Worm (Caenorhabditis elegans): ENCODE measurements around the gene C35D10.10.

C35D10.10 gene

ce11 chrIII:4837429-4837828, 24.2 kb downstream of the C35D10.10 start, which contains the start of the genes acbp-7 and F26A1.19:
TSS of gene acbp-7 (plus strand) at chrIII:4837729.
TSS of gene F26A1.19 (plus strand) at chrIII:4837731.
- no peak for TF ChIP-seq unc-62 (GFP tag; optimal IDR thresholded peaks at IDR 0.05)

- TF ChIP-seq unc-62 (GFP tag; optimal IDR thresholded peaks at IDR 0.05): no peak
These were observed 31.4 kb downstream of the C35D10.10 start, which contains the start of gene nspd-9 for ce11 chrIII:4830207-4830606. TSS of gene nspd-9 (minus strand) at chrIII:4830307.

- no peak for TF ChIP-seq unc-62 (GFP tag; optimal IDR thresholded peaks at IDR 0.05)
These were observed 32.2 kb downstream of the C35D10.10 start, which contains the start of gene F26A1.9 for ce11 chrIII:4829440-4829839. TSS of gene F26A1.9 (minus strand) at chrIII:4829540.

- TF ChIP-seq unc-62 (GFP tag; optimal IDR thresholded peaks at IDR 0.05): no peak
These were observed 35.0 kb downstream of the C35D10.10 start, which contains the start of gene F26A1.3 for ce11 chrIII:4826606-4827005. TSS of gene F26A1.3 (plus strand) at chrIII:4826906.

- no peak for TF ChIP-seq unc-62 (GFP tag; optimal IDR thresholded peaks at IDR 0.05)
These were observed 39.5 kb downstream of the C35D10.10 start, which contains the start of gene F26A1.8 for ce11 chrIII:4822140-4822539. TSS of gene F26A1.8 (minus strand) at chrIII:4822240.

ce11 chrIII:4819843-4820242, 41.8 kb downstream of the C35D10.10 start, which contains the start of gene F26A1.7:
TSS of gene F26A1.7 (minus strand) at chrIII:4819943.
- TF ChIP-seq unc-62 (GFP tag; optimal IDR thresholded peaks at IDR 0.05): no peak

ce11 chrIII:4817240-4817639, 44.4 kb downstream of the C35D10.10 start, which contains the start of gene F26A1.4:
TSS of gene F26A1.4 (plus strand) at chrIII:4817540.
- no peak for TF ChIP-seq unc-62 (GFP tag; optimal IDR thresholded peaks at IDR 0.05)

ce11 chrIII:4814730-4815129, 46.9 kb downstream of the C35D10.10 start, which contains the start of gene arl-6:
TSS of gene arl-6 (minus strand) at chrIII:4814830.
- TF ChIP-seq unc-62 (GFP tag; optimal IDR thresholded peaks at IDR 0.05): no peak

ce11 chrIII:4811195-4811594, 50.4 kb downstream of the C35D10.10 start, which contains the start of gene C38D4.7:
TSS of gene C38D4.7 (minus strand) at chrIII:4811295.
- TF ChIP-seq unc-62 (GFP tag; optimal IDR thresholded peaks at IDR 0.05): no peak

Data from whole organism, dauer.